Worm (Caenorhabditis elegans) whole organism, early embryonic: ENCODE results near the gene ssq-3.

Experiments used
- ama-1 ChIP-seq: fragments of 150-350 bp; optimal IDR thresholded peaks from 2 replicates; lab custom pipeline; 2014
- tra-4 ChIP-seq: sonication (generic microtip); optimal IDR thresholded peaks from 2 replicates; lab custom pipeline; 2017; ENCODE audit warnings: missing genetic modification characterization, missing compliant biosample characterization

DNA sequence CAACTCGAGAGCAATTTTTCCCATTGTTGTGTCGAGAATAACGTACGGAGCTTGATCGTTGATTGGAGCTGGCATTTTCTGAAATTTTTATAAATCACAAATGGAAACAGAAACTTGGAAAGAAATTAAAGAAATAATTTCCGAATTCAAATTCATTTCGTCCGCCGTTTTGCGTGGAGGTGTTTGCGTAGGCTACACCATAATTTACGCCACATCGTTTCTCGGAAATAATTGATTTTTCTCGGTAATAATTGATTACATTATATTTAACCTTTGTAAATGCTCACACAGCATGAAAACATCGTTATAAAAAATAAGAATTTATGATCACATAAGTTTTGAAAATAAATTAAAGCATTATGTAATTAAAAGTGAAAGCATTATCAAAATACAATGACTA, 21.7 kb downstream of the ssq-3 start, which contains the start of gene cyn-12:
- no peak for TF ChIP-seq ama-1
- TF ChIP-seq tra-4 (tag; lab: Kevin White, UChicago): no peak
